Worm (Caenorhabditis elegans) whole organism, young adult: ENCODE data around the gene glb-6.
"Not testable (repeated sequence)": the region's sequence is repeated elsewhere in the genome, so short reads cannot be mapped to it uniquely, and the experiment has no call there.

Experiments
- B0035.1 ChIP-seq: sonication (generic microtip); optimal IDR thresholded peaks from 2 replicates; lab custom pipeline; 2016; ENCODE audit warnings: missing genetic modification characterization, mild to moderate bottlenecking, missing compliant biosample characterization, missing genotype, missing genetic modification reagents
- C06A6.2 ChIP-seq: fragments of 200-800 bp; sonication (Bioruptor generic); conservative IDR thresholded peaks from 2 replicates; pipeline ENCODE4 v1.3.6; 2022; ENCODE audit warnings: missing genetic modification characterization, missing compliant biosample characterization
- F23B12.7 ChIP-seq: sonication (generic microtip); optimal IDR thresholded peaks from 2 replicates; lab custom pipeline; 2017; ENCODE audit warnings: missing genetic modification characterization, mild to moderate bottlenecking, missing compliant biosample characterization, antibody characterized with exemption, moderate library complexity; ENCODE audit not compliant: insufficient read depth
- Y67H2A.10 ChIP-seq: fragments of 200-800 bp; sonication (Bioruptor generic); conservative IDR thresholded peaks from 2 replicates; pipeline ENCODE4 v1.3.6; 2022; ENCODE audit warnings: missing genetic modification reagents, missing genetic modification characterization, missing compliant biosample characterization
- attf-5 ChIP-seq: fragments of 200-800 bp; sonication (Bioruptor generic); optimal IDR thresholded peaks from 2 replicates; lab custom pipeline; 2018; ENCODE audit warnings: mild to moderate bottlenecking, missing genetic modification characterization, missing compliant biosample characterization
- cebp-2 ChIP-seq: fragments of 200-800 bp; sonication (Bioruptor generic); IDR thresholded peaks from 2 replicates; pipeline ENCODE4 v1.3.6; 2022; ENCODE audit warnings: missing genetic modification characterization, missing compliant biosample characterization
- dpff-1 ChIP-seq: sonication (generic microtip); optimal IDR thresholded peaks from 2 replicates; lab custom pipeline; 2017; ENCODE audit warnings: mild to moderate bottlenecking, missing genetic modification characterization, missing compliant biosample characterization
- efl-1 ChIP-seq: fragments of 150-350 bp; optimal IDR thresholded peaks from 2 replicates; lab custom pipeline; 2014; ENCODE audit warnings: missing biosample characterization, missing genetic modification reagents, missing genetic modification characterization
- him-1 ChIP-seq: sonication (generic microtip); optimal IDR thresholded peaks from 2 replicates; lab custom pipeline; 2016; ENCODE audit warnings: missing genotype, missing genetic modification reagents, missing genetic modification characterization, missing compliant biosample characterization
- madf-8 ChIP-seq: fragments of 200-800 bp; sonication (Bioruptor generic); conservative IDR thresholded peaks from 2 replicates; pipeline ENCODE4 v1.3.6; 2022; ENCODE audit warnings: missing genetic modification reagents, missing genetic modification characterization, missing compliant biosample characterization
- nhr-120 ChIP-seq: fragments of 200-800 bp; sonication (Bioruptor generic); IDR thresholded peaks from 2 replicates; pipeline ENCODE4 v1.3.6; 2022; ENCODE audit warnings: missing genetic modification characterization, missing compliant biosample characterization
- ztf-25 ChIP-seq: fragments of 200-800 bp; sonication (Bioruptor generic); IDR thresholded peaks from 2 replicates; pipeline ENCODE4 v1.3.6; 2022; ENCODE audit warnings: missing genetic modification reagents, missing genetic modification characterization, missing compliant biosample characterization

DNA sequence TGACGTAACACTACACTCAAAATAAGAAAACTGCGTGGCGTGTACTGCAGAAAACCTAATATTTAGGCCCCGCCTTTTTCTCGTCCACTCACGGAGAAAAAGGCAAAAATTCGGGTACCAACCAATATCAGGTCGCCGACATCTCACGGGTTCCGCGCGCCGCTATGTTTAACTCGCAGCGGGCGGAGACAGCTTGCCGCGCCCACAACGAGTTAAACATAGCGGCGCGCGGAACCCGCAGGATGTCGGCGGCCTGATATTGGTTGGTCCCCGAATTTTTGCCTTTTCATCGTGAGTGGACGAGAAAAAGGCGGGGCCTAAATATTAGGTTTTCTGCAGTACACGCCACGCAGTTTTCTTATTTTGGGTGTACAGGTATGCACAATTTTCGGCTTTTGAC is 32.1 kb upstream of the glb-6 start:
- not testable (repeated sequence) for TF ChIP-seq him-1 (tag; lab: Kevin White, UChicago); efl-1; F23B12.7; cebp-2 (GFP tag; lab: Robert Waterston, UW); attf-5 (GFP tag; lab: Kevin White, UChicago); ztf-25 (GFP tag; lab: Robert Waterston, UW); dpff-1 (tag; lab: Kevin White, UChicago); C06A6.2; nhr-120 (GFP tag; lab: Robert Waterston, UW); B0035.1 (tag; lab: Kevin White, UChicago); madf-8 (GFP tag; lab: Robert Waterston, UW); Y67H2A.10 (GFP tag; lab: Robert Waterston, UW)
